Fruit fly (Drosophila melanogaster): ENCODE results near the gene CG13117.

DNA sequence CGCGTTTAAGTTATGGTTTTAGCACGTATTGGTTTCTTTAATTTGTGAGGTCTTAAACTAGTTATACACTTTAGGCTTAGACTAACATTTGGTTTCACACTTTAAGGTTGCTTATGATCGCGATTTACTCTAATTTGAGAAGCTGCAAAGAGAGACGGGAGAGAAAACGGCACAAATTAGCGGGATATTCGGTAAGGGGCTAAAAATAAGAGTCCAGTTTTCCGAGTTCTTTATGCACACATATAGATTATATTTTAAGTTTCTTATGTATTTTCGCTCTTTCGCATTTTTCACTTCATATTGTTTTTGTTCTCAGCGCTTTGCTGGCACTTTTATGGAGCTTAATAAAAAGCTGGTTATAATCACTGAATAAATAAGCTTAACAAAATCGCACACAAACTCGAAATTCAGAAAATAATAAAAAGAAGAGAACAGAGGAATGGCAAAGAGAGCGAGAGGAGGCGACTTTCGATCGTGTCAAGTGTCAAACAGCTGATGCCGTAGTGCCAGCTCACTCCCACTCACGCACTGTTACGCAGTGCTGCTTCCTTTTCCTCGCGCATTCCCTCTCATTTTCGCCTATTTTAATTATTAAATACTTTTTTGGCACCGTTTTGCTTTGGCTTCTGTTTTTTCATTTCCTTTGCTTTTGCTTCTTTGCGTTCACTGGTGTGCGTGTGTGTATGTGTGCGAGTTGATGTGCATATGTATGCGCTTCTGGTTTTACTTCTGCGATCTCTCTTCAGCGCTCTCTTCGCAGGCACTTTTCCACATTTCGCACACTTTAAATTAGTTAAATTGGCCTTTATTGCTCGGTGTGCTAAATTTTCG, 38.1 kb upstream of the CG13117 start:
- TF ChIP-seq psq (optimal IDR thresholded peaks at IDR 0.05): no peak
- TF ChIP-seq insv (optimal IDR thresholded peaks at IDR 0.05): no peak
- no peak for TF ChIP-seq ttk (optimal IDR thresholded peaks at IDR 0.05)
- TF ChIP-seq Sin3A (optimal IDR thresholded peaks at IDR 0.05): no peak
- TF ChIP-seq h (optimal IDR thresholded peaks at IDR 0.05): no peak
